Worm (Caenorhabditis elegans) whole organism, late embryonic: ENCODE measurements around the gene gkow-1.

ENCODE experiments used
- ceh-48 ChIP-seq: sonication (generic microtip); optimal IDR thresholded peaks from 2 replicates; lab custom pipeline; 2016; ENCODE audit warnings: missing genetic modification characterization, inconsistent platforms, missing compliant biosample characterization
- hlh-30 ChIP-seq: sonication (generic microtip); optimal IDR thresholded peaks from 2 replicates; lab custom pipeline; 2017; ENCODE audit warnings: antibody characterized with exemption, missing genetic modification characterization, missing compliant biosample characterization; ENCODE audit not compliant: insufficient read depth
- pha-4 ChIP-seq: fragments of 150-350 bp; optimal IDR thresholded peaks from 2 replicates; lab custom pipeline; 2018; ENCODE audit warnings: missing biosample characterization, missing genetic modification reagents, missing genetic modification characterization
- unc-55 ChIP-seq: sonication (generic microtip); optimal IDR thresholded peaks from 2 replicates; lab custom pipeline; 2017; ENCODE audit warnings: missing biosample characterization, missing genetic modification reagents, missing genetic modification characterization

ce11 chrIV:10337286-10337685 is 20.7 kb upstream of the gkow-1 start:
- no peak for TF ChIP-seq pha-4 (tag; lab: Kevin White, UChicago)
- TF ChIP-seq hlh-30 (tag; lab: Kevin White, UChicago), result no peak
- no peak for TF ChIP-seq ceh-48 (tag; lab: Kevin White, UChicago)
- TF ChIP-seq unc-55, result no peak
